Worm (Caenorhabditis elegans) whole organism, L3 larva: ENCODE measurements around the gene nhr-260.

Experiments
- ama-1 ChIP-seq: fragments of 150-350 bp; optimal IDR thresholded peaks from 2 replicates; lab custom pipeline; 2018
- egl-27 ChIP-seq: sonication (generic microtip); optimal IDR thresholded peaks from 4 replicates; lab custom pipeline; 2017; ENCODE audit warnings: missing biosample characterization, missing genetic modification reagents, missing genetic modification characterization
- fkh-10 ChIP-seq: sonication (generic microtip); optimal IDR thresholded peaks from 2 replicates; lab custom pipeline; 2017; ENCODE audit warnings: missing biosample characterization, missing genetic modification reagents, missing genetic modification characterization
- jun-1 ChIP-seq: fragments of 150-350 bp; optimal IDR thresholded peaks from 2 replicates; lab custom pipeline; 2014; ENCODE audit warnings: missing biosample characterization, missing genetic modification reagents, missing genetic modification characterization
- nhr-12 ChIP-seq: fragments of 150-350 bp; optimal IDR thresholded peaks from 2 replicates; lab custom pipeline; 2014; ENCODE audit warnings: missing biosample characterization, missing genetic modification characterization

DNA sequence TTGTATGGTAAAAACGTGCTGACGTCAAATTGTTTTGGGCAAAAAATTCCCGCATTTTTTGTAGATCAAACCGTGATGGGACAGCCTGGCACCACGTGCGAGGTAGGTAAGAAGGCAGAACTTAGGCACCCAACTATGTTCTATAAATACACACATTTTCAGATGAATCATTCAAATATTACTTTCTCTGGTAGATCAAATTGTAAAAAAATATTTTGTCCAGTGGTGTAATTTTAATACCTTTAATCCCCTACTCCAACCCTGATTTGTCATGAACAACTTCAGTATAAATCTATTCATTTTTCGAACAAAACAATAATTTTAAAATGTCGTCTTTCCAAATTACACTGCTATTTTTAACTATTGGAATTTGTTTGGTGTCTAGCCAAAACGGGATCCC, 17.0 kb downstream of the nhr-260 start, which contains the start of gene spig-7:
- TF ChIP-seq egl-27 (tag; lab: Kevin White, UChicago) (no peak), ama-1 (lab: Kevin White, UChicago) (no peak), nhr-12 (tag; lab: Kevin White, UChicago) (no peak), jun-1 (tag; lab: Kevin White, UChicago) (no peak), fkh-10 (GFP tag; lab: Kevin White, UChicago) (no peak)
